Worm (Caenorhabditis elegans) whole organism, L3 larva: ENCODE measurements around the gene usip-1.

Source experiments
- ZK546.5 ChIP-seq: sonication (generic microtip); optimal IDR thresholded peaks from 2 replicates; lab custom pipeline; 2017; ENCODE audit warnings: missing biosample characterization, missing genetic modification characterization
- aly-2 ChIP-seq: fragments of 150-350 bp; optimal IDR thresholded peaks from 2 replicates; lab custom pipeline; 2014; ENCODE audit warnings: missing biosample characterization, missing genetic modification characterization
- ama-1 ChIP-seq: fragments of 150-350 bp; optimal IDR thresholded peaks from 2 replicates; lab custom pipeline; 2018
- ceh-28 ChIP-seq: fragments of 150-350 bp; optimal IDR thresholded peaks from 2 replicates; lab custom pipeline; 2014; ENCODE audit warnings: missing biosample characterization, missing genetic modification reagents, missing genetic modification characterization
- ceh-82 ChIP-seq: fragments of 150-350 bp; optimal IDR thresholded peaks from 2 replicates; lab custom pipeline; 2014; ENCODE audit warnings: missing biosample characterization, missing genetic modification characterization
- ceh-9 ChIP-seq: sonication (generic microtip); optimal IDR thresholded peaks from 2 replicates; lab custom pipeline; 2018; ENCODE audit warnings: missing biosample characterization, missing genetic modification characterization
- egl-27 ChIP-seq: sonication (generic microtip); optimal IDR thresholded peaks from 4 replicates; lab custom pipeline; 2017; ENCODE audit warnings: missing biosample characterization, missing genetic modification reagents, missing genetic modification characterization
- egl-5 ChIP-seq: fragments of 150-350 bp; optimal IDR thresholded peaks from 2 replicates; lab custom pipeline; 2017; ENCODE audit warnings: missing biosample characterization, missing genetic modification reagents, missing genetic modification characterization, inconsistent platforms
- elt-1 ChIP-seq: fragments of 150-350 bp; optimal IDR thresholded peaks from 2 replicates; lab custom pipeline; 2014; ENCODE audit warnings: missing biosample characterization, missing genetic modification characterization
- elt-3 ChIP-seq, 3 experiments: fragments of 150-350 bp in 1 of 3; sonication (generic microtip) in 2 of 3; optimal IDR thresholded peaks; 2 replicates in 2 of 3; 4 replicates in 1 of 3; lab custom pipeline; 2014 to 2017; ENCODE audit warnings: missing biosample characterization in 3 of 3, missing genetic modification characterization in 3 of 3
- eor-1 ChIP-seq, 2 experiments: fragments of 150-350 bp; optimal IDR thresholded peaks; 2 replicates each; lab custom pipeline; 2014 to 2018; ENCODE audit warnings: missing biosample characterization in 2 of 2, missing genetic modification characterization in 2 of 2
- fkh-10 ChIP-seq: sonication (generic microtip); optimal IDR thresholded peaks from 2 replicates; lab custom pipeline; 2017; ENCODE audit warnings: missing biosample characterization, missing genetic modification reagents, missing genetic modification characterization
- fkh-2 ChIP-seq: fragments of 150-350 bp; optimal IDR thresholded peaks from 2 replicates; lab custom pipeline; 2014; ENCODE audit warnings: missing biosample characterization, missing genetic modification reagents, missing genetic modification characterization
- hmg-11 ChIP-seq: sonication (generic microtip); optimal IDR thresholded peaks from 2 replicates; lab custom pipeline; 2016; ENCODE audit warnings: missing genetic modification characterization, missing compliant biosample characterization
- jun-1 ChIP-seq: fragments of 150-350 bp; optimal IDR thresholded peaks from 2 replicates; lab custom pipeline; 2014; ENCODE audit warnings: missing biosample characterization, missing genetic modification reagents, missing genetic modification characterization
- lin-15B ChIP-seq: fragments of 150-350 bp; optimal IDR thresholded peaks from 2 replicates; lab custom pipeline; 2014; ENCODE audit warnings: missing biosample characterization, missing genetic modification characterization
- lin-39 ChIP-seq: fragments of 150-350 bp; optimal IDR thresholded peaks from 2 replicates; lab custom pipeline; 2018; ENCODE audit warnings: missing biosample characterization, missing genetic modification reagents, missing genetic modification characterization
- mdl-1 ChIP-seq: fragments of 150-350 bp; optimal IDR thresholded peaks from 2 replicates; lab custom pipeline; 2014; ENCODE audit warnings: missing biosample characterization, missing genetic modification characterization
- mml-1 ChIP-seq: fragments of 150-350 bp; sonication (generic microtip); optimal IDR thresholded peaks from 3 replicates; lab custom pipeline; 2014; ENCODE audit warnings: missing biosample characterization, missing genetic modification characterization
- nfya-1 ChIP-seq: sonication (generic microtip); optimal IDR thresholded peaks from 2 replicates; lab custom pipeline; 2017; ENCODE audit warnings: missing genetic modification characterization, mild to moderate bottlenecking, missing compliant biosample characterization, antibody characterized with exemption, moderate library complexity; ENCODE audit not compliant: insufficient read depth
- nhr-11 ChIP-seq: fragments of 150-350 bp; optimal IDR thresholded peaks from 2 replicates; lab custom pipeline; 2014; ENCODE audit warnings: missing biosample characterization, missing genetic modification characterization
- nhr-12 ChIP-seq: fragments of 150-350 bp; optimal IDR thresholded peaks from 2 replicates; lab custom pipeline; 2014; ENCODE audit warnings: missing biosample characterization, missing genetic modification characterization
- nhr-23 ChIP-seq: fragments of 150-350 bp; optimal IDR thresholded peaks from 2 replicates; lab custom pipeline; 2014; ENCODE audit warnings: missing biosample characterization, missing genetic modification reagents, missing genetic modification characterization
- nhr-237 ChIP-seq: fragments of 150-350 bp; optimal IDR thresholded peaks from 2 replicates; lab custom pipeline; 2014; ENCODE audit warnings: missing biosample characterization, missing genetic modification characterization
- nhr-28 ChIP-seq: fragments of 150-350 bp; optimal IDR thresholded peaks from 2 replicates; lab custom pipeline; 2014; ENCODE audit warnings: missing biosample characterization, missing genetic modification characterization
- nhr-43 ChIP-seq: sonication (generic microtip); optimal IDR thresholded peaks from 2 replicates; lab custom pipeline; 2016; ENCODE audit warnings: mild to moderate bottlenecking, missing genetic modification characterization, missing compliant biosample characterization; ENCODE audit not compliant: poor library complexity, severe bottlenecking
- nhr-67 ChIP-seq: fragments of 150-350 bp; optimal IDR thresholded peaks from 2 replicates; lab custom pipeline; 2014; ENCODE audit warnings: missing biosample characterization, missing genetic modification characterization
- nhr-77 ChIP-seq: fragments of 150-350 bp; optimal IDR thresholded peaks from 2 replicates; lab custom pipeline; 2014; ENCODE audit warnings: missing biosample characterization, missing genetic modification characterization
- pha-4 ChIP-seq: fragments of 150-350 bp; optimal IDR thresholded peaks from 2 replicates; lab custom pipeline; 2014; ENCODE audit warnings: missing biosample characterization, missing genetic modification reagents, missing genetic modification characterization
- pqm-1 ChIP-seq: fragments of 150-350 bp; optimal IDR thresholded peaks from 2 replicates; lab custom pipeline; 2017; ENCODE audit warnings: missing biosample characterization, missing genetic modification characterization, inconsistent platforms
- sea-2 ChIP-seq: fragments of 150-350 bp; sonication (generic microtip); optimal IDR thresholded peaks from 4 replicates; lab custom pipeline; 2014; ENCODE audit warnings: missing biosample characterization, missing genetic modification reagents, missing genetic modification characterization
- skn-1 ChIP-seq: fragments of 150-350 bp; optimal IDR thresholded peaks from 2 replicates; lab custom pipeline; 2014; ENCODE audit warnings: missing biosample characterization, missing genetic modification characterization
- tbx-2 ChIP-seq: sonication (generic microtip); optimal IDR thresholded peaks from 2 replicates; lab custom pipeline; 2016; ENCODE audit warnings: mild to moderate bottlenecking, missing genetic modification characterization, missing compliant biosample characterization
- unc-39 ChIP-seq: sonication (generic microtip); optimal IDR thresholded peaks from 4 replicates; lab custom pipeline; 2017; ENCODE audit warnings: missing biosample characterization, missing genetic modification characterization
- unc-62 ChIP-seq: fragments of 150-350 bp; sonication (generic microtip); optimal IDR thresholded peaks from 4 replicates; lab custom pipeline; 2014; ENCODE audit warnings: missing biosample characterization, missing genetic modification reagents, missing genetic modification characterization
- zag-1 ChIP-seq: fragments of 150-350 bp; optimal IDR thresholded peaks from 2 replicates; lab custom pipeline; 2014; ENCODE audit warnings: missing biosample characterization, missing genetic modification characterization
- ztf-11 ChIP-seq: fragments of 150-350 bp; optimal IDR thresholded peaks from 2 replicates; lab custom pipeline; 2014; ENCODE audit warnings: missing biosample characterization, missing genetic modification characterization

The usip-1 gene

ce11 chrV:12179338-12179737, 4.7 kb downstream of the usip-1 start, which contains the start of gene clec-224:
Gene clec-224, minus strand, starts transcription at chrV:12179438.
- TF ChIP-seq nhr-23 (tag; lab: Kevin White, UChicago) (no peak), ceh-28 (tag; lab: Kevin White, UChicago) (no peak), mdl-1 (tag; lab: Kevin White, UChicago) (no peak), zag-1 (tag; lab: Kevin White, UChicago) (no peak), nfya-1 (tag; lab: Kevin White, UChicago) (no peak), skn-1 (tag; lab: Kevin White, UChicago) (no peak), ZK546.5 (no peak), ama-1 (lab: Kevin White, UChicago) (no peak), jun-1 (tag; lab: Kevin White, UChicago) (no peak), ceh-82 (tag; lab: Kevin White, UChicago) (no peak)

- TF ChIP-seq fkh-2 (tag; lab: Kevin White, UChicago) (no peak), nhr-11 (no peak), egl-27 (tag; lab: Kevin White, UChicago) (no peak), pha-4 (tag; lab: Kevin White, UChicago) (no peak), nhr-237 (tag; lab: Kevin White, UChicago) (no peak), lin-15B (no peak), jun-1 (tag; lab: Kevin White, UChicago) (no peak), elt-1 (tag; lab: Kevin White, UChicago) (no peak), mml-1 (tag; lab: Kevin White, UChicago) (no peak), nhr-43 (tag; lab: Kevin White, UChicago) (no peak), aly-2 (no peak), nhr-28 (tag; lab: Kevin White, UChicago) (no peak)
- TF ChIP-seq, all 47 proteins: peak for 0
Observed at ce11 chrV:12170114-12170513, 13.9 kb downstream of the usip-1 start, which contains the start of gene ZK863.1. Gene ZK863.1, minus strand, starts transcription at chrV:12170214.

- no peak for TF ChIP-seq unc-62
- no peak for TF ChIP-seq nhr-12
- no peak for TF ChIP-seq unc-39 (tag; lab: Kevin White, UChicago)
- no peak for TF ChIP-seq elt-3 (tag; optimal IDR thresholded peaks at IDR 0.05; lab: Kevin White, UChicago)
- no peak for TF ChIP-seq nhr-237 (tag; lab: Kevin White, UChicago)
- TF ChIP-seq nhr-23 (tag; lab: Kevin White, UChicago), result no peak
- no peak for TF ChIP-seq lin-15B
Observed at ce11 chrV:12167653-12168052, 16.3 kb downstream of the usip-1 start, which contains the start of gene col-37. Gene col-37, minus strand, starts transcription at chrV:12167753.

- TF ChIP-seq nhr-12 (no peak), unc-39 (tag; lab: Kevin White, UChicago) (no peak)
Observed at ce11 chrV:12167031-12167430, 17.0 kb downstream of the usip-1 start.

ce11 chrV:12162906-12163305, 21.1 kb downstream of the usip-1 start, which contains the start of gene srj-4:
Gene srj-4, plus strand, starts transcription at chrV:12163206.
- TF ChIP-seq ztf-11 (tag; lab: Kevin White, UChicago) (no peak), sea-2 (GFP tag; lab: Kevin White, UChicago) (no peak), fkh-10 (GFP tag; lab: Kevin White, UChicago) (no peak), egl-5 (tag; lab: Kevin White, UChicago) (no peak), eor-1 (tag; optimal IDR thresholded peaks at IDR 0.05; lab: Kevin White, UChicago) (no peak), lin-39 (no peak), aly-2 (no peak), elt-3 (tag; optimal IDR thresholded peaks at IDR 0.05; lab: Kevin White, UChicago) (no peak), ceh-9 (tag; lab: Kevin White, UChicago) (no peak), tbx-2 (tag; lab: Kevin White, UChicago) (no peak), fkh-2 (tag; lab: Kevin White, UChicago) (no peak)

ce11 chrV:12162220-12162619, 21.8 kb downstream of the usip-1 start, which contains the start of gene C27A7.5:
Gene C27A7.5, minus strand, starts transcription at chrV:12162320.
- TF ChIP-seq nhr-12 (no peak), nhr-67 (tag; lab: Kevin White, UChicago) (no peak), unc-62 (no peak), nhr-237 (tag; lab: Kevin White, UChicago) (no peak), hmg-11 (tag; lab: Kevin White, UChicago) (no peak), ama-1 (lab: Kevin White, UChicago) (no peak), mdl-1 (tag; lab: Kevin White, UChicago) (no peak), nhr-77 (tag; lab: Kevin White, UChicago) (no peak), lin-39 (no peak), jun-1 (tag; lab: Kevin White, UChicago) (no peak), pqm-1 (tag; lab: Kevin White, UChicago) (no peak)
